Fruit fly (Drosophila melanogaster) whole organism, embryonic: ENCODE data around the gene CG4593.

Experiments used
- Bgb ChIP-seq: fragments of 200-800 bp; sonication (Bioruptor generic); IDR thresholded peaks from 2 replicates; pipeline ENCODE4 v1.3.6; 2022; ENCODE audit warnings: missing biosample characterization, missing genetic modification characterization; ENCODE audit not compliant: partially characterized antibody
- CG10366 ChIP-seq: fragments of 200-800 bp; sonication (Bioruptor generic); IDR thresholded peaks from 2 replicates; pipeline ENCODE4 v1.3.6; 2022; ENCODE audit warnings: missing biosample characterization, missing genetic modification characterization
- CG10979 ChIP-seq: fragments of 200-800 bp; sonication (Bioruptor generic); optimal IDR thresholded peaks from 2 replicates; lab custom pipeline; 2018; ENCODE audit warnings: missing biosample characterization, mild to moderate bottlenecking, missing genetic modification characterization, moderate library complexity
- CG11504 ChIP-seq: fragments of 200-800 bp; sonication (Bioruptor generic); optimal IDR thresholded peaks from 3 replicates; lab custom pipeline; 2019; ENCODE audit warnings: missing biosample characterization, mild to moderate bottlenecking, missing genetic modification characterization, moderate library complexity
- CG11695 ChIP-seq: fragments of 200-800 bp; sonication (Bioruptor generic); IDR thresholded peaks from 3 replicates; pipeline ENCODE4 v1.3.6; 2022; ENCODE audit warnings: missing biosample characterization, missing genetic modification characterization
- CG12071 ChIP-seq: fragments of 200-800 bp; sonication (Bioruptor generic); optimal IDR thresholded peaks from 3 replicates; lab custom pipeline; 2018; ENCODE audit warnings: missing biosample characterization, mild to moderate bottlenecking, missing genetic modification characterization
- CG12219 ChIP-seq: fragments of 200-800 bp; sonication (Bioruptor generic); optimal IDR thresholded peaks from 3 replicates; lab custom pipeline; 2018; ENCODE audit warnings: missing biosample characterization, mild to moderate bottlenecking, missing genetic modification characterization
- CG13287 ChIP-seq: fragments of 200-800 bp; sonication (Bioruptor generic); IDR thresholded peaks from 2 replicates; pipeline ENCODE4 v1.3.6; 2022; ENCODE audit warnings: missing biosample characterization, missing genetic modification characterization; ENCODE audit not compliant: partially characterized antibody
- CG17612 ChIP-seq: fragments of 200-800 bp; sonication (Bioruptor generic); IDR thresholded peaks from 2 replicates; pipeline ENCODE4 v1.3.6; 2022; ENCODE audit warnings: missing biosample characterization, missing genetic modification characterization
- CG17829 ChIP-seq: fragments of 200-800 bp; optimal IDR thresholded peaks from 2 replicates; lab custom pipeline; 2019; ENCODE audit warnings: missing biosample characterization, mild to moderate bottlenecking, missing genetic modification characterization, moderate library complexity
- CG3065 ChIP-seq: fragments of 200-800 bp; sonication (Bioruptor generic); optimal IDR thresholded peaks from 2 replicates; lab custom pipeline; 2016; ENCODE audit warnings: missing biosample characterization, missing genetic modification characterization
- CG7786 ChIP-seq: fragments of 200-800 bp; sonication (Bioruptor generic); optimal IDR thresholded peaks from 2 replicates; lab custom pipeline; 2016; ENCODE audit warnings: missing biosample characterization, missing genetic modification characterization
- CG7963 ChIP-seq: fragments of 200-800 bp; sonication (Bioruptor generic); IDR thresholded peaks from 3 replicates; pipeline ENCODE4 v1.3.6; 2022; ENCODE audit warnings: missing biosample characterization, missing genetic modification characterization; ENCODE audit not compliant: partially characterized antibody
- CG8290 ChIP-seq, 3 experiments: fragments of 200-800 bp; sonication (Bioruptor generic); optimal IDR thresholded peaks; 2 replicates each; lab custom pipeline; 2016 to 2019; ENCODE audit warnings: missing biosample characterization in 3 of 3, missing genetic modification characterization in 3 of 3, mild to moderate bottlenecking in 2 of 3, moderate library complexity in 1 of 3
- CG8924 ChIP-seq: fragments of 200-800 bp; optimal IDR thresholded peaks from 3 replicates; lab custom pipeline; 2019; ENCODE audit warnings: missing biosample characterization, mild to moderate bottlenecking, missing genetic modification characterization, moderate library complexity
- Dad ChIP-seq: fragments of 200-800 bp; sonication (Bioruptor generic); optimal IDR thresholded peaks from 3 replicates; lab custom pipeline; 2016; ENCODE audit warnings: missing biosample characterization, missing genetic modification characterization
- Dll ChIP-seq: fragments of 200-800 bp; sonication (Bioruptor generic); IDR thresholded peaks from 4 replicates; pipeline ENCODE4 v1.3.6; 2022; ENCODE audit warnings: missing biosample characterization, missing genetic modification characterization; ENCODE audit not compliant: partially characterized antibody
- E2f2 ChIP-seq: fragments of 200-800 bp; sonication (Bioruptor generic); IDR thresholded peaks from 2 replicates; pipeline ENCODE4 v1.3.6; 2022; ENCODE audit warnings: missing biosample characterization, missing genetic modification characterization
- Ets65A ChIP-seq: fragments of 200-800 bp; sonication (Bioruptor generic); peaks from one replicate; lab custom pipeline; 2016; ENCODE audit warnings: missing biosample characterization, missing genetic modification characterization
- Fer1 ChIP-seq: fragments of 200-800 bp; sonication (Bioruptor generic); optimal IDR thresholded peaks from 2 replicates; lab custom pipeline; 2017; ENCODE audit warnings: missing biosample characterization, mild to moderate bottlenecking, missing genetic modification characterization
- HLH3B ChIP-seq: fragments of 200-800 bp; sonication (Bioruptor generic); IDR thresholded peaks from 2 replicates; pipeline ENCODE4 v1.3.6; 2022; ENCODE audit warnings: missing biosample characterization, missing genetic modification characterization
- Hand ChIP-seq: fragments of 200-800 bp; sonication (Bioruptor generic); optimal IDR thresholded peaks from 2 replicates; lab custom pipeline; 2017; ENCODE audit warnings: mild to moderate bottlenecking, missing biosample characterization, missing genetic modification reagents, missing genetic modification characterization
- Jarid2 ChIP-seq: fragments of 200-800 bp; sonication (Bioruptor generic); optimal IDR thresholded peaks from 3 replicates; lab custom pipeline; 2017; ENCODE audit warnings: mild to moderate bottlenecking, missing biosample characterization, missing genetic modification reagents, missing genetic modification characterization
- Med ChIP-seq: fragments of 200-800 bp; sonication (Bioruptor generic); peaks from one replicate; lab custom pipeline; 2016; ENCODE audit warnings: missing biosample characterization, missing genetic modification characterization, mild to moderate bottlenecking, inconsistent platforms, moderate library complexity
- Mrtf ChIP-seq: fragments of 200-800 bp; sonication (Bioruptor generic); IDR thresholded peaks from 3 replicates; pipeline ENCODE4 v1.3.6; 2022; ENCODE audit warnings: missing biosample characterization, missing genetic modification characterization
- Ravus ChIP-seq: fragments of 200-800 bp; sonication (Bioruptor generic); IDR thresholded peaks from 2 replicates; pipeline ENCODE4 v1.3.6; 2022; ENCODE audit warnings: missing biosample characterization, missing genetic modification characterization
- Rfx ChIP-seq: fragments of 200-800 bp; sonication (Bioruptor generic); IDR thresholded peaks from 2 replicates; pipeline ENCODE4 v1.3.6; 2022; ENCODE audit warnings: missing biosample characterization, missing genetic modification characterization
- Xbp1 ChIP-seq: fragments of 200-800 bp; sonication (Bioruptor generic); optimal IDR thresholded peaks from 3 replicates; lab custom pipeline; 2016; ENCODE audit warnings: missing biosample characterization, mild to moderate bottlenecking, missing genetic modification characterization
- Xrp1 ChIP-seq: fragments of 200-800 bp; sonication (Bioruptor generic); IDR thresholded peaks from 2 replicates; pipeline ENCODE4 v1.3.6; 2022; ENCODE audit warnings: missing biosample characterization, missing genetic modification characterization
- az2 ChIP-seq: fragments of 200-800 bp; sonication (Bioruptor generic); optimal IDR thresholded peaks from 3 replicates; lab custom pipeline; 2016; ENCODE audit warnings: missing biosample characterization, missing genetic modification characterization
- bbx ChIP-seq: fragments of 200-800 bp; sonication (Bioruptor generic); IDR thresholded peaks from 2 replicates; pipeline ENCODE4 v1.3.6; 2022; ENCODE audit warnings: missing biosample characterization, missing genetic modification characterization; ENCODE audit not compliant: partially characterized antibody
- croc ChIP-seq: fragments of 200-800 bp; sonication (Bioruptor generic); conservative IDR thresholded peaks from 3 replicates; pipeline ENCODE4 v1.3.6; 2022; ENCODE audit warnings: missing biosample characterization, missing genetic modification characterization
- dan ChIP-seq: fragments of 200-800 bp; sonication (Bioruptor generic); IDR thresholded peaks from 2 replicates; pipeline ENCODE4 v1.3.6; 2022; ENCODE audit warnings: missing biosample characterization, missing genetic modification characterization
- grn ChIP-seq: fragments of 200-800 bp; sonication (Bioruptor generic); optimal IDR thresholded peaks from 3 replicates; lab custom pipeline; 2017; ENCODE audit warnings: missing biosample characterization, missing genetic modification characterization
- ken ChIP-seq: fragments of 200-800 bp; sonication (Bioruptor generic); IDR thresholded peaks from 3 replicates; pipeline ENCODE4 v1.3.6; 2022; ENCODE audit warnings: missing biosample characterization, missing genetic modification characterization
- lab ChIP-seq: fragments of 200-800 bp; sonication (Bioruptor generic); optimal IDR thresholded peaks from 3 replicates; lab custom pipeline; 2017; ENCODE audit warnings: missing biosample characterization, missing genetic modification characterization, mild to moderate bottlenecking, moderate library complexity, missing genetic modification reagents
- lbe ChIP-seq: fragments of 200-800 bp; sonication (Bioruptor generic); optimal IDR thresholded peaks from 2 replicates; lab custom pipeline; 2016; ENCODE audit warnings: missing biosample characterization, mild to moderate bottlenecking, missing genetic modification characterization
- pfk ChIP-seq: fragments of 200-800 bp; sonication (Bioruptor generic); optimal IDR thresholded peaks from 2 replicates; lab custom pipeline; 2018; ENCODE audit warnings: missing biosample characterization, mild to moderate bottlenecking, missing genetic modification characterization, moderate library complexity
- pum ChIP-seq: fragments of 200-800 bp; sonication (Bioruptor generic); optimal IDR thresholded peaks from 2 replicates; lab custom pipeline; 2016; ENCODE audit warnings: missing biosample characterization, missing genetic modification characterization
- row ChIP-seq: fragments of 200-800 bp; sonication (Bioruptor generic); IDR thresholded peaks from 3 replicates; pipeline ENCODE4 v1.3.6; 2022; ENCODE audit warnings: missing biosample characterization, missing genetic modification characterization
- sens ChIP-seq: fragments of 200-800 bp; sonication (Bioruptor generic); peaks from one replicate; lab custom pipeline; 2016; ENCODE audit warnings: missing biosample characterization, missing genetic modification characterization
- slbo ChIP-seq: fragments of 200-800 bp; sonication (Bioruptor generic); IDR thresholded peaks from 2 replicates; pipeline ENCODE4 v1.3.6; 2022; ENCODE audit warnings: missing biosample characterization, missing genetic modification characterization
- so ChIP-seq: fragments of 200-800 bp; sonication (Bioruptor generic); IDR thresholded peaks from 3 replicates; pipeline ENCODE4 v1.3.6; 2022; ENCODE audit warnings: missing biosample characterization, missing genetic modification characterization
- sug ChIP-seq: fragments of 200-800 bp; optimal IDR thresholded peaks from 2 replicates; lab custom pipeline; 2019; ENCODE audit warnings: missing biosample characterization, mild to moderate bottlenecking, missing genetic modification characterization, moderate library complexity
- unpg ChIP-seq: fragments of 200-800 bp; sonication (Bioruptor generic); optimal IDR thresholded peaks from 3 replicates; lab custom pipeline; 2018; ENCODE audit warnings: missing biosample characterization, mild to moderate bottlenecking, missing genetic modification characterization, moderate library complexity
- wdn ChIP-seq: fragments of 200-800 bp; sonication (Bioruptor generic); IDR thresholded peaks from 2 replicates; pipeline ENCODE4 v1.3.6; 2022; ENCODE audit warnings: missing biosample characterization, missing genetic modification characterization
- yki ChIP-seq: fragments of >200 bp; optimal IDR thresholded peaks from 3 replicates; lab custom pipeline; 2018

The CG4593 gene

DNA sequence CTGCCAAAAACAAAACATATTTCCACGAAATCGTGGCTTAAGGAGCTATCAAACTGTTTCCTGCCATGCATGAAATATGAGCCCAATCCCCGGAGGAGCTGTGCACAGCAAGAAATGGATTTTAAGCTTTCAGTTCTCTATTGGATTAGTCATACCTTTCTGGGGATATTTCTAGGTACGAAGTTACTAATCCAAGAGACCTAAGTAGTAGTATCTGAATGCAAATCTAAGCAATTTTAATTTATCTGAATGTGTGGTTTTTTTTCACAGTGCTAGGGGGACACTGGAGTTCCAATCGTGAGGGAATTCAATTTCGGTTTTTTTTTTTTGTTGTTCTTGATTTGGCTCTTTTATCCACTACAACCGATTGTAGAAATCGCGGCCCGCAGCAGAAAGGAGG, 37.3 kb upstream of the CG4593 start (continued):
- no peak for TF ChIP-seq CG12071 (GFP tag; lab: Kevin White, UChicago)
- peak; percentile 78 for TF ChIP-seq Ets65A (GFP tag; lab: Kevin White, UChicago)
- TF ChIP-seq CG7963 (GFP tag; lab: Robert Waterston, UW), result no peak
- no peak for TF ChIP-seq Mrtf (GFP tag; lab: Robert Waterston, UW)
- no peak for TF ChIP-seq croc (GFP tag; lab: Robert Waterston, UW)
- no peak for TF ChIP-seq Ravus (GFP tag; lab: Robert Waterston, UW)
- TF ChIP-seq CG10366 (GFP tag; lab: Robert Waterston, UW), result no peak
- 0 out of 2 replicates have a peak, but pooled peaks have one; percentile 25 for TF ChIP-seq HLH3B (GFP tag; lab: Robert Waterston, UW)

DNA sequence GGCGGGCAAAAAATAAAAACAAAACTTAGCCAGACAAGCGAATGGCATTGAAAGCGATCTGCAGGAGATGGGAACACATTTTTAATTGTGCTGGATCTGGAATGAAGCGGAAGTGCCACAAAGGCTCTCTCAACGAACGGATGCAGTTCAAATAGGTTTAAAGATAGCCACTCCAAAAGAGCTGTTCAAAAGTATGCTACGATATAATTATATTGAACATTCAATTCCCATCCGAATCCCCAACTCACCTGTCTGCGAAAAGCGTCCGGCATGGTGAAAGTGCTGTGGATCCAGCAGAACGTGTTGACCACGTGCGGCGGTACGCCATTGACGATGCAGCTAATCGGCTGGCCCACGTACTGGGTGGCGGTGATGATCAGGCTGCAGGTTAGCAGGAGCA, 36.8 kb upstream of the CG4593 start:
- TF ChIP-seq CG8290 (GFP tag; optimal IDR thresholded peaks at IDR 0.05; lab: Kevin White, UChicago) (no peak), CG8290 (tag; optimal IDR thresholded peaks at IDR 0.05; lab: Kevin White, UChicago) (peak in 1 of 2 experiments; percentile 61), pum (GFP tag; lab: Kevin White, UChicago) (no peak), CG17612 (peak; percentile 87)

DNA sequence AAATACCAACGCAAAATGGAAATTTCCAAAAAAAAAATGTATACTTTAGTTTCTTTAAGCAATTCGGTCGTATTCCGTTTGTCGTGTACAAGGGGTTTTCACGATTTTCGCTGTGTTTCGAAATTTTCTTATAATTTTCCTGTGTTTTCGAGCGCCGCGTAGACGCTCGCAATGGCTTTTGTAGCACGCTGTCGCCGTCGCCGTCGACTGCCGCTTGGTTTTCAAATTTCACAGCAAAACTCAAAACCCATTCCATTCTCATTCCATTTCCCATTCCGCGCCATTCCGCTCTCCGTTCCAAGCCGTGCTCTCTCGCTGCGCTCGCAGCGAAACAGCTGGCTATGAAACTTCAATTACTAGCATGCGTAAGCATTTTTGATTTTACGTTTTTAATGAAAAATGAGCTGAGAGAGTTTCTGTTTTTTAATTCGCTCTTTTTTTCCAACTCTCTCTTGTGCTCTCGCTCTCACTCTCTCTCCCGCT, 32.2 kb upstream of the CG4593 start:
- TF ChIP-seq Bgb (GFP tag; lab: Robert Waterston, UW) (peak; percentile 26; the same call in 1 of the 2 replicates), pfk (peak; percentile 100), Dll (peak; percentile 37; the same call in 1 of the 4 replicates), CG8924 (tag; lab: Kevin White, UChicago) (no peak), CG17829 (tag; lab: Kevin White, UChicago) (peak; percentile 8), Rfx (GFP tag; lab: Robert Waterston, UW) (0 out of 2 replicates have a peak, but pooled peaks have one; percentile 5), row (GFP tag; lab: Robert Waterston, UW) (peak; percentile 38; the same call in 2 of the 3 replicates), ken (peak; percentile 43; the same call in 1 of the 3 replicates), CG3065 (GFP tag; lab: Kevin White, UChicago) (no peak), CG10979 (tag; lab: Kevin White, UChicago) (peak; percentile 8), CG13287 (GFP tag; lab: Robert Waterston, UW) (peak; percentile 32; the same call in 1 of the 2 replicates), Xrp1 (GFP tag; lab: Robert Waterston, UW) (no peak), Hand (no peak), CG12219 (GFP tag; lab: Kevin White, UChicago) (no peak), wdn (GFP tag; lab: Robert Waterston, UW) (0 out of 2 replicates have a peak, but pooled peaks have one; percentile 24), Med (GFP tag; lab: Kevin White, UChicago) (peak; percentile 76), yki (lab: Kevin White, UChicago) (peak; percentile 94), lab (GFP tag; lab: Kevin White, UChicago) (peak; percentile 3), E2f2 (GFP tag; lab: Robert Waterston, UW) (peak; percentile 21; the same call in 1 of the 2 replicates), unpg (GFP tag; lab: Kevin White, UChicago) (peak; percentile 1), sens (GFP tag; lab: Kevin White, UChicago) (peak; percentile 90), sug (tag; lab: Kevin White, UChicago) (no peak), az2 (no peak), grn (GFP tag; lab: Kevin White, UChicago) (no peak), CG11695 (GFP tag; lab: Robert Waterston, UW) (peak; percentile 48; the same call in 1 of the 3 replicates), Jarid2 (GFP tag; lab: Kevin White, UChicago) (peak; percentile 71), so (peak; percentile 22; the same call in 1 of the 3 replicates), CG7786 (GFP tag; lab: Kevin White, UChicago) (peak; percentile 3), Xbp1 (no peak), Dad (GFP tag; lab: Kevin White, UChicago) (peak; percentile 4), CG11504 (tag; lab: Kevin White, UChicago) (peak; percentile 2), lbe (GFP tag; lab: Kevin White, UChicago) (peak; percentile 38), bbx (GFP tag; lab: Robert Waterston, UW) (peak; percentile 39; the same call in 1 of the 2 replicates), dan (GFP tag; lab: Robert Waterston, UW) (no peak), Fer1 (GFP tag; lab: Kevin White, UChicago) (no peak), slbo (GFP tag; lab: Robert Waterston, UW) (peak; percentile 52; the same call in 1 of the 2 replicates)
